Worm (Caenorhabditis elegans) whole organism, mixed stage, embryonic: ENCODE measurements around the gene R11D1.13.

Experiments
- cnd-1 ChIP-seq: fragments of 200-800 bp; sonication (Bioruptor generic); optimal IDR thresholded peaks from 2 replicates; lab custom pipeline; 2018; ENCODE audit warnings: mild to moderate bottlenecking, missing genetic modification characterization, missing compliant biosample characterization
- mab-5 ChIP-seq: fragments of 150-350 bp; optimal IDR thresholded peaks from 2 replicates; lab custom pipeline; 2014; ENCODE audit warnings: missing biosample characterization, missing genetic modification characterization
- nhr-12 ChIP-seq: fragments of 150-350 bp; optimal IDR thresholded peaks from 2 replicates; lab custom pipeline; 2014; ENCODE audit warnings: missing biosample characterization, missing genetic modification characterization
- nhr-237 ChIP-seq: fragments of 150-350 bp; optimal IDR thresholded peaks from 2 replicates; lab custom pipeline; 2014; ENCODE audit warnings: missing biosample characterization, missing genetic modification characterization
- nhr-28 ChIP-seq: fragments of 150-350 bp; optimal IDR thresholded peaks from 2 replicates; lab custom pipeline; 2014; ENCODE audit warnings: missing biosample characterization, missing genetic modification characterization
- nhr-76 ChIP-seq: sonication (generic microtip); optimal IDR thresholded peaks from 2 replicates; lab custom pipeline; 2017; ENCODE audit warnings: missing biosample characterization, missing genetic modification characterization

DNA sequence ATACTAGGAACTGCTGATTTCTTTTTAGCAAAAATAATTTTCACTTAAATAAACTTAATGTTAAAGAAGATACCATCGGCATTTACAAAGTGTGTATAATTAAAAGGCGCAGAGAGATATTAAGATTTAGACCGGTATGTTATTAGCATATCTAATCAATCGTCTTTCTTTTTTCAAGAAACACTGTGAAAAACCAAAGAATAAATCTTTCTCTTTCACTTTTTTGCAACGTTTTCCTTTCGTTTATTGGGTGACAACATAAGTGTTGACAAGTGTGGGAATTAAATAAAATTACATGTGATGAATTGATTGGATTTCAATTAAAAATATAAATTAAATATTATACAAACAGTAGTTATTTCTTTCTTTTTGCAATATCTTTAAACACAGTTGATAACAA, 25.5 kb downstream of the R11D1.13 start, which contains the start of gene C15C8.8:
- TF ChIP-seq nhr-76 (tag; lab: Kevin White, UChicago) (no peak), nhr-28 (tag; lab: Kevin White, UChicago) (no peak), nhr-12 (tag; lab: Kevin White, UChicago) (no peak), nhr-237 (tag; lab: Kevin White, UChicago) (no peak), mab-5 (no peak), cnd-1 (tag; lab: Kevin White, UChicago) (no peak)
